Worm (Caenorhabditis elegans) whole organism, L4 larva: ENCODE results near the gene F59B1.4.

Source experiments
- F49E8.2 ChIP-seq: sonication (generic microtip); optimal IDR thresholded peaks from 2 replicates; lab custom pipeline; 2016; ENCODE audit warnings: missing compliant biosample characterization, mild to moderate bottlenecking, missing genetic modification characterization, borderline replicate concordance
- snpc-1.2 ChIP-seq: fragments of 200-800 bp; sonication (Bioruptor generic); IDR thresholded peaks from 2 replicates; pipeline ENCODE4 v1.3.6; 2022; ENCODE audit warnings: missing genetic modification reagents, missing genetic modification characterization, missing compliant biosample characterization

ce11 chrV:3579795-3580194 is 47.0 kb downstream of the F59B1.4 start:
- no peak for TF ChIP-seq snpc-1.2 (GFP tag; lab: Robert Waterston, UW)
- TF ChIP-seq F49E8.2 (tag; lab: Kevin White, UChicago): no peak
